Fruit fly (Drosophila melanogaster): ENCODE measurements around the gene chinmo.
A peak's percentile ranks its signal among the peaks of the same experiment; 100 is the strongest.

The chinmo gene

dm6 chr2L:1728620-1728944 lies 77.5 kb downstream of the chinmo start, which contains the start of gene Rrp40 (continued):
- TF ChIP-seq vnd (GFP tag; IDR thresholded peaks at IDR 0.05; ENCODE audit: partially characterized antibody) = no peak
- TF ChIP-seq tll (GFP tag; optimal IDR thresholded peaks at IDR 0.05) = peak in 1 of 2 experiments; percentile 54
- TF ChIP-seq ttk (GFP tag; IDR thresholded peaks at IDR 0.05) = no peak
- no peak for TF ChIP-seq Rx (GFP tag; IDR thresholded peaks at IDR 0.05)
- TF ChIP-seq Fer1 (GFP tag; optimal IDR thresholded peaks at IDR 0.05) = no peak
- TF ChIP-seq sens (GFP tag) = no peak
- peak; percentile 91 for TF ChIP-seq CG7928 (GFP tag; optimal IDR thresholded peaks at IDR 0.05)
- no peak for TF ChIP-seq croc (GFP tag; conservative IDR thresholded peaks at IDR 0.05)
- no peak for TF ChIP-seq Usf (GFP tag; optimal IDR thresholded peaks at IDR 0.05)
- TF ChIP-seq CG10321 (GFP tag; IDR thresholded peaks at IDR 0.05) = no peak
- no peak for TF ChIP-seq Optix (GFP tag; IDR thresholded peaks at IDR 0.05)
- TF ChIP-seq stc (GFP tag; IDR thresholded peaks at IDR 0.05) = no peak
- TF ChIP-seq Atf-2 (GFP tag; optimal IDR thresholded peaks at IDR 0.05) = no peak
- TF ChIP-seq CG8281 (tag; optimal IDR thresholded peaks at IDR 0.05) = no peak
- TF ChIP-seq CG11247 (GFP tag; IDR thresholded peaks at IDR 0.05) = no peak
- no peak for TF ChIP-seq seq (GFP tag; IDR thresholded peaks at IDR 0.05)
- no peak for TF ChIP-seq kah (GFP tag; optimal IDR thresholded peaks at IDR 0.05)
- TF ChIP-seq gce (GFP tag; IDR thresholded peaks at IDR 0.05) = no peak
- 0 out of 2 replicates have a peak, but pooled peaks have one; percentile 7 for TF ChIP-seq Rfx (GFP tag; IDR thresholded peaks at IDR 0.05)
- no peak for TF ChIP-seq hbn (GFP tag; IDR thresholded peaks at IDR 0.05; ENCODE audit: partially characterized antibody)
- no peak for TF ChIP-seq zen2 (GFP tag; IDR thresholded peaks at IDR 0.05; ENCODE audit: partially characterized antibody)
- peak; percentile 85 for TF ChIP-seq E2f2 (GFP tag; IDR thresholded peaks at IDR 0.05)
- TF ChIP-seq fd102C (GFP tag; optimal IDR thresholded peaks at IDR 0.05) = no peak
- peak; percentile 82 for TF ChIP-seq Dp (GFP tag; optimal IDR thresholded peaks at IDR 0.05)
- TF ChIP-seq CG4707 (GFP tag; optimal IDR thresholded peaks at IDR 0.05) = no peak
- TF ChIP-seq Dbx (GFP tag; IDR thresholded peaks at IDR 0.05) = no peak
- TF ChIP-seq pum (GFP tag; optimal IDR thresholded peaks at IDR 0.05) = no peak
- TF ChIP-seq CG5180 (GFP tag; optimal IDR thresholded peaks at IDR 0.05) = no peak
- peak; percentile 5 for TF ChIP-seq CG3995 (GFP tag; optimal IDR thresholded peaks at IDR 0.05)
- peak; percentile 38; the same call in 1 of the 3 replicates for TF ChIP-seq CG34422 (GFP tag; IDR thresholded peaks at IDR 0.05)
- TF ChIP-seq insv (GFP tag; optimal IDR thresholded peaks at IDR 0.05) = no peak
- no peak for TF ChIP-seq CG16779 (GFP tag; IDR thresholded peaks at IDR 0.05)
- TF ChIP-seq CG7372 (GFP tag; IDR thresholded peaks at IDR 0.05) = no peak
- TF ChIP-seq cg (GFP tag; optimal IDR thresholded peaks at IDR 0.05) = peak; percentile 49
- no peak for TF ChIP-seq bab2 (GFP tag; optimal IDR thresholded peaks at IDR 0.05)
- no peak for TF ChIP-seq ash1 (GFP tag; optimal IDR thresholded peaks at IDR 0.05)
- no peak for TF ChIP-seq sqz (GFP tag; optimal IDR thresholded peaks at IDR 0.05)
- TF ChIP-seq fd64A (GFP tag; optimal IDR thresholded peaks at IDR 0.05) = no peak
- TF ChIP-seq CG9797 (GFP tag; optimal IDR thresholded peaks at IDR 0.05) = no peak

dm6 chr2L:1729607-1730011 lies 78.6 kb downstream of the chinmo start, which contains the start of the genes Eno and CG31937:
TSS of gene Eno (minus strand) at chr2L:1729636.
TSS of gene CG31937 (plus strand) at chr2L:1729887.
- TF ChIP-seq CG43689 (GFP tag; IDR thresholded peaks at IDR 0.05) (no peak), tap (tag; optimal IDR thresholded peaks at IDR 0.05) (no peak), zfh2 (GFP tag; optimal IDR thresholded peaks at IDR 0.05) (peak; percentile 58), CG18476 (GFP tag; optimal IDR thresholded peaks at IDR 0.05) (no peak), otp (GFP tag; IDR thresholded peaks at IDR 0.05) (no peak; the same call in 2 of the 3 replicates), hb (GFP tag; IDR thresholded peaks at IDR 0.05; ENCODE audit: partially characterized antibody) (no peak), fru (optimal IDR thresholded peaks at IDR 0.05) (no peak), sr (GFP tag; IDR thresholded peaks at IDR 0.05) (no peak), CG8924 (tag; optimal IDR thresholded peaks at IDR 0.05) (peak; percentile 44), kay (GFP tag; optimal IDR thresholded peaks at IDR 0.05) (no peak), Drgx (GFP tag; IDR thresholded peaks at IDR 0.05) (peak; percentile 49), oc (tag; optimal IDR thresholded peaks at IDR 0.05) (no peak), CG18011 (GFP tag; optimal IDR thresholded peaks at IDR 0.05) (peak; percentile 31), lbe (GFP tag; optimal IDR thresholded peaks at IDR 0.05) (no peak), CG17912 (GFP tag; optimal IDR thresholded peaks at IDR 0.05) (no peak), Tbp (GFP tag; optimal IDR thresholded peaks at IDR 0.05) (no peak)
